Worm (Caenorhabditis elegans) whole organism, L4 larva: Measurements from ENCODE around the gene ZK742.7.

Experiments
- aha-1 ChIP-seq: fragments of 150-350 bp; peaks from one replicate; lab custom pipeline; 2014; ENCODE audit warnings: missing biosample characterization, missing genetic modification characterization
- ceh-28 ChIP-seq: fragments of 150-350 bp; optimal IDR thresholded peaks from 2 replicates; lab custom pipeline; 2014; ENCODE audit warnings: missing biosample characterization, missing genetic modification reagents, missing genetic modification characterization
- daf-8 ChIP-seq: fragments of 200-800 bp; sonication (Bioruptor generic); IDR thresholded peaks from 2 replicates; pipeline ENCODE4 v1.3.6; 2022; ENCODE audit warnings: missing genetic modification characterization, missing compliant biosample characterization
- mep-1 ChIP-seq: fragments of 150-350 bp; sonication (generic microtip); optimal IDR thresholded peaks from 3 replicates; lab custom pipeline; 2014; ENCODE audit warnings: missing biosample characterization, missing genetic modification characterization
- nhr-111 ChIP-seq: fragments of 200-800 bp; sonication (Bioruptor generic); optimal IDR thresholded peaks from 2 replicates; lab custom pipeline; 2018; ENCODE audit warnings: mild to moderate bottlenecking, missing genetic modification characterization, missing compliant biosample characterization

Gene ZK742.7

DNA sequence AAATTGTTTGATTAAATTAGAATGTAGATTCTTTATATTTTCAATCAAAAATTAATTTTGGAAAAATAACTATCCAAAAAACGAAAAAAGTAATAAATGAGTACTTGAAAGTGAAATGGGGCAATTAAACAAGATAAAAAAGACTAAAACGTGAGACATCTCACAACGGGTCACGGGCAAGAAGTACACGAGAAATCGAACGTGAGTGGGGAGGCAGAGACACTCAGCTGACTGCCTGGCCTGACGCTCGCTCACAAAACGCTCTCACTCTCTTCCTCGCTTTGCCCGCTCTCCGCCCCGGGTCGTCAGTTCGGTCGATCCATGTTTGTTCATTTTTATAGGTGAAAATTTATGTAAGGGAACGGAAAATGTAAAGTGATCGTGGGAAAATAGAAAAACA lies 50.1 kb downstream of the ZK742.7 start (continued):
- no peak for TF ChIP-seq nhr-111 (GFP tag; lab: Kevin White, UChicago)
- TF ChIP-seq daf-8 (GFP tag; lab: Robert Waterston, UW) = no peak
- no peak for TF ChIP-seq ceh-28 (tag; lab: Kevin White, UChicago)
- peak; percentile 26 for TF ChIP-seq mep-1
- no peak for TF ChIP-seq aha-1 (tag; lab: Kevin White, UChicago)
